Fruit fly (Drosophila melanogaster): ENCODE data around the gene lsn.

The lsn gene

dm6 chr3R:21853618-21854573, 11.1 kb upstream of the lsn start (continued):
- TF ChIP-seq E2f1 (GFP tag; IDR thresholded peaks at IDR 0.05): peak; percentile 69; the same call in 1 of the 2 replicates
- no peak for TF ChIP-seq h (optimal IDR thresholded peaks at IDR 0.05)
- peak; percentile 96 for TF ChIP-seq ftz-f1 (GFP tag; optimal IDR thresholded peaks at IDR 0.05)
- no peak for TF ChIP-seq CG10462 (GFP tag; optimal IDR thresholded peaks at IDR 0.05)
- TF ChIP-seq psq (GFP tag; optimal IDR thresholded peaks at IDR 0.05): peak; percentile 70
- no peak for TF ChIP-seq Myb (GFP tag; optimal IDR thresholded peaks at IDR 0.05)
- no peak for TF ChIP-seq bowl (GFP tag; IDR thresholded peaks at IDR 0.05)
- no peak for TF ChIP-seq CG8765 (GFP tag; IDR thresholded peaks at IDR 0.05)
- TF ChIP-seq Stat92E (GFP tag; optimal IDR thresholded peaks at IDR 0.05): peak in 1 of 3 experiments; percentile 79
- no peak for TF ChIP-seq CG9437 (GFP tag; optimal IDR thresholded peaks at IDR 0.05)
- TF ChIP-seq ase (GFP tag; IDR thresholded peaks at IDR 0.05): no peak
- TF ChIP-seq CG12236 (GFP tag; optimal IDR thresholded peaks at IDR 0.05): no peak
- no peak for TF ChIP-seq Dref (GFP tag; IDR thresholded peaks at IDR 0.05)
- no peak for TF ChIP-seq Dek (tag; optimal IDR thresholded peaks at IDR 0.05)
- TF ChIP-seq dm (GFP tag; optimal IDR thresholded peaks at IDR 0.05): no peak
- peak; percentile 26; the same call in 1 of the 2 replicates for TF ChIP-seq onecut (GFP tag; IDR thresholded peaks at IDR 0.05)
- TF ChIP-seq Nf-YB (GFP tag; optimal IDR thresholded peaks at IDR 0.05): no peak
- TF ChIP-seq C15 (GFP tag; IDR thresholded peaks at IDR 0.05): no peak
- no peak for TF ChIP-seq CG2116 (GFP tag; optimal IDR thresholded peaks at IDR 0.05)
- TF ChIP-seq chinmo (GFP tag; IDR thresholded peaks at IDR 0.05; ENCODE audit: partially characterized antibody): peak; percentile 94
- no peak for TF ChIP-seq CG12744 (GFP tag; optimal IDR thresholded peaks at IDR 0.05)
- no peak for TF ChIP-seq CG11696 (GFP tag; IDR thresholded peaks at IDR 0.05)
- TF ChIP-seq CG9876 (GFP tag; optimal IDR thresholded peaks at IDR 0.05): no peak
- TF ChIP-seq tap (tag; optimal IDR thresholded peaks at IDR 0.05): no peak
- no peak for TF ChIP-seq CG33557 (GFP tag; optimal IDR thresholded peaks at IDR 0.05)
- TF ChIP-seq CG16863 (GFP tag; optimal IDR thresholded peaks at IDR 0.05): no peak
- TF ChIP-seq grn (GFP tag; optimal IDR thresholded peaks at IDR 0.05): peak; percentile 54
- no peak for TF ChIP-seq CG18011 (GFP tag; optimal IDR thresholded peaks at IDR 0.05)
- TF ChIP-seq CG10366 (GFP tag; IDR thresholded peaks at IDR 0.05): no peak
- no peak for TF ChIP-seq Ada2b (GFP tag; IDR thresholded peaks at IDR 0.05)
- TF ChIP-seq Hmx (GFP tag; optimal IDR thresholded peaks at IDR 0.05): no peak
- no peak for TF ChIP-seq CG6683 (GFP tag; optimal IDR thresholded peaks at IDR 0.05)

DNA sequence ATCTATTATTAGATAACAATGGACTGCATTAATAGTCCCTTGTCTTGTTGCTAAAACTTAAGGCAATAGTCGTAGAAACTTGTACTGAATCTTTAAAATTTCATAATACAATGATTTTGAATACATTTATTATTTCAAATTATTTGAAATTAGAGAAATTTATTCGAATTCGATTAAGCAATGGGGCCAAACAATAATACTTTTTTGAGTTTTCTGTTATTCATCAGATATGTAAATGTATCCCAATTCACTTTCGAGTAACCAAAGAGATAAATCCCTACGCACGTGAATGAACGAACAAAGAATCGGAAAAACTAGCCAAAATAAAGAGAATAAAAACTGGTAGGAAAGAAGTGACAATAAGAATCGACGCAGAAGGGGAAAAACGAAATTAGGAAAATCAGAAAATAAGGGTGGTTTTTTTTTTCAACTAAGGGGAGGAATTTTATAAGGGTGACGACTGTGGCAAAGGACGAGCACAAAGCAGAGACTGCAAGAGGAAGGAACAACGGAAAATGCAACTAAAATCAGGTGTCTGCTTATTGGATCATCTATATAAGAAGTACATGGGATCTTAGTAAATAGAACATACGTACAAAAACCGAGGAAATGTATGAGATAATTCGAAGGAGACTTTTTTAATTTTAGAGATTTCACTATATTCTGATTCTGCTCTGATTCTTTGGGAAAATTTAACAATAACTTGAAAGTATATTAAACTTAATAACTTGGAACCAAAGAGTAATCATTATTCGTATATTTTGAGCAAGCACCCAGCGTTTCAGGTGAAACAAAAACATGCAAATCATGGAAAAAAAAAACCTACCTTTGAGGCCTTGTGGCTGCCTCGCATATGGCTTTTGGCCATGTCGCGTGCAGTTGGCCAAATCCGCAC, 10.1 kb upstream of the lsn start:
- peak; percentile 79 for TF ChIP-seq psq (GFP tag; optimal IDR thresholded peaks at IDR 0.05)
- TF ChIP-seq mirr (GFP tag; optimal IDR thresholded peaks at IDR 0.05): no peak
- peak; percentile 75 for TF ChIP-seq sens (GFP tag)
- TF ChIP-seq tna (GFP tag; IDR thresholded peaks at IDR 0.05; ENCODE audit: partially characterized antibody): no peak
- peak; percentile 21 for TF ChIP-seq grau (tag; optimal IDR thresholded peaks at IDR 0.05)
- TF ChIP-seq CG1233 (GFP tag; optimal IDR thresholded peaks at IDR 0.05): no peak
- no peak for TF ChIP-seq CG1647 (GFP tag; optimal IDR thresholded peaks at IDR 0.05)
- TF ChIP-seq insv (GFP tag; optimal IDR thresholded peaks at IDR 0.05): peak in 1 of 2 experiments; percentile 51
- no peak for TF ChIP-seq MESR4 (GFP tag; optimal IDR thresholded peaks at IDR 0.05)
- no peak for TF ChIP-seq trem (tag; optimal IDR thresholded peaks at IDR 0.05)
- no peak for TF ChIP-seq fd3F (GFP tag; optimal IDR thresholded peaks at IDR 0.05)
- TF ChIP-seq TFAM (GFP tag; optimal IDR thresholded peaks at IDR 0.05): no peak
- no peak for TF ChIP-seq ems (GFP tag; optimal IDR thresholded peaks at IDR 0.05)
- no peak for TF ChIP-seq corto (GFP tag; optimal IDR thresholded peaks at IDR 0.05)
- peak; percentile 88 for TF ChIP-seq pros (GFP tag; optimal IDR thresholded peaks at IDR 0.05)
- TF ChIP-seq Eip74EF (GFP tag; optimal IDR thresholded peaks at IDR 0.05): no peak
- TF ChIP-seq Elba2 (GFP tag; optimal IDR thresholded peaks at IDR 0.05): peak; percentile 76
